Fruit fly (Drosophila melanogaster): ENCODE results near the gene GNBP3.

dm6 chr3L:8913537-8914108 lies 41.2 kb upstream of the GNBP3 start:
- peak; percentile 35 for TF ChIP-seq D1 (tag; optimal IDR thresholded peaks at IDR 0.05)
- TF ChIP-seq CG15710 (tag; optimal IDR thresholded peaks at IDR 0.05), result peak; percentile 54
- TF ChIP-seq CG10348 (GFP tag; IDR thresholded peaks at IDR 0.05), result no peak
- peak; percentile 71 for TF ChIP-seq CG8159 (tag; optimal IDR thresholded peaks at IDR 0.05)
- no peak for TF ChIP-seq gl (tag; optimal IDR thresholded peaks at IDR 0.05)
- TF ChIP-seq Ets98B (GFP tag; IDR thresholded peaks at IDR 0.05), result no peak
- peak; percentile 58 for TF ChIP-seq CG17806 (tag; optimal IDR thresholded peaks at IDR 0.05)
- peak; percentile 65 for TF ChIP-seq EcR (GFP tag; optimal IDR thresholded peaks at IDR 0.05)
- TF ChIP-seq rn (GFP tag; IDR thresholded peaks at IDR 0.05), result no peak

Measured in whole organism, pupa.